Fruit fly (Drosophila melanogaster): ENCODE measurements around the gene brat.

DNA sequence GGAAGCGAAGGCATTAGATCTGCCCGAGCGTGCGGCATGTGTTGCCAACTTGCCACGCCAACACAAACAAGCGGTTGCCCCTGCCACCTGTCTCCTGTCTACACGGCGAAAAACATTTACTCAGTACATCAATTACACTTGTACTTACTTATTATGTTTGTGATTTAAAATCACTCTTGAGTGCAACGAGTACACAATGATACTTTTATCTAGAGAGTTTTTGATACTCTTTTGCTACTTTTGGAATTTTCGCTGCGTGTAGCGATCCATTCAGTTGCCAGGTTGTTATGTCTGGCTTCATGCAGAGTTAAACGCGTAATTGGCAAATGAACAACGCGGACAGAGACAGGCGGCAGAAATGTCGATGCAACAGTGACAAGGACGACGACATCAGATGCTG lies 60.1 kb downstream of the brat start:
- no peak for TF ChIP-seq tj (GFP tag; optimal IDR thresholded peaks at IDR 0.05)
- TF ChIP-seq CG5204 (GFP tag; optimal IDR thresholded peaks at IDR 0.05) = no peak
- TF ChIP-seq ovo (GFP tag; optimal IDR thresholded peaks at IDR 0.05) = no peak
- TF ChIP-seq CG11617 (GFP tag; optimal IDR thresholded peaks at IDR 0.05) = no peak
- TF ChIP-seq Hr96 (GFP tag; optimal IDR thresholded peaks at IDR 0.05) = no peak
- TF ChIP-seq Clk (GFP tag; optimal IDR thresholded peaks at IDR 0.05) = no peak
- no peak for TF ChIP-seq Crg-1 (GFP tag; optimal IDR thresholded peaks at IDR 0.05)
- TF ChIP-seq CG7101 (tag; optimal IDR thresholded peaks at IDR 0.05) = no peak
- no peak for TF ChIP-seq cic (GFP tag; optimal IDR thresholded peaks at IDR 0.05)
- no peak for TF ChIP-seq CG12768 (GFP tag; optimal IDR thresholded peaks at IDR 0.05)
- TF ChIP-seq bab1 (GFP tag; optimal IDR thresholded peaks at IDR 0.05) = no peak

Measured in whole organism, adult.